Worm (Caenorhabditis elegans): ENCODE data around the gene srlf-31.

- TF ChIP-seq nhr-6 (tag; optimal IDR thresholded peaks at IDR 0.05) (no peak), lin-13 (GFP tag; optimal IDR thresholded peaks at IDR 0.05) (no peak), blmp-1 (tag; optimal IDR thresholded peaks at IDR 0.05; ENCODE audit: insufficient read depth) (no peak), ztf-1 (GFP tag; conservative IDR thresholded peaks at IDR 0.05) (no peak), nhr-25 (tag; optimal IDR thresholded peaks at IDR 0.05) (peak; percentile 3), ceh-82 (tag; optimal IDR thresholded peaks at IDR 0.05) (no peak), snpc-4 (tag; optimal IDR thresholded peaks at IDR 0.05) (no peak), ZK546.5 (tag; optimal IDR thresholded peaks at IDR 0.05) (no peak)
Measured at ce11 chrIV:11902832-11903231, 20.1 kb downstream of the srlf-31 start.

Data from whole organism, L2 larva.